Fruit fly (Drosophila melanogaster) whole organism, embryonic: Measurements from ENCODE around the gene CG42232.

ENCODE experiments used
- BEAF-32 ChIP-seq: fragments of 200-800 bp; sonication (Bioruptor generic); optimal IDR thresholded peaks from 3 replicates; lab custom pipeline; 2017; ENCODE audit warnings: missing biosample characterization, missing genetic modification characterization, mild to moderate bottlenecking, moderate library complexity, missing genetic modification reagents
- CG10147 ChIP-seq: fragments of 200-800 bp; sonication (Bioruptor generic); optimal IDR thresholded peaks from 2 replicates; lab custom pipeline; 2019; ENCODE audit warnings: missing biosample characterization, mild to moderate bottlenecking, missing genetic modification characterization, moderate library complexity
- CG10209 ChIP-seq: fragments of 200-800 bp; sonication (Bioruptor generic); optimal IDR thresholded peaks from 3 replicates; lab custom pipeline; 2017; ENCODE audit warnings: missing biosample characterization, mild to moderate bottlenecking, missing genetic modification characterization, missing genetic modification reagents
- CG10654 ChIP-seq: fragments of 200-800 bp; sonication (Bioruptor generic); optimal IDR thresholded peaks from 2 replicates; lab custom pipeline; 2016; ENCODE audit warnings: missing biosample characterization, missing genetic modification characterization
- CG10959 ChIP-seq: fragments of 200-800 bp; sonication (Bioruptor generic); IDR thresholded peaks from 2 replicates; pipeline ENCODE4 v1.3.6; 2022; ENCODE audit warnings: missing biosample characterization, missing genetic modification characterization
- CG11504 ChIP-seq: fragments of 200-800 bp; sonication (Bioruptor generic); optimal IDR thresholded peaks from 3 replicates; lab custom pipeline; 2019; ENCODE audit warnings: missing biosample characterization, mild to moderate bottlenecking, missing genetic modification characterization, moderate library complexity
- CG11723 ChIP-seq: fragments of 200-800 bp; sonication (Bioruptor generic); optimal IDR thresholded peaks from 2 replicates; lab custom pipeline; 2017; ENCODE audit warnings: missing biosample characterization, mild to moderate bottlenecking, missing genetic modification characterization
- CG12104 ChIP-seq: fragments of 200-800 bp; sonication (Bioruptor generic); optimal IDR thresholded peaks from 3 replicates; lab custom pipeline; 2016; ENCODE audit warnings: missing biosample characterization, missing genetic modification characterization
- CG14860 ChIP-seq: fragments of 200-800 bp; sonication (Bioruptor generic); IDR thresholded peaks from 3 replicates; pipeline ENCODE4 v1.3.6; 2022; ENCODE audit warnings: missing biosample characterization, missing genetic modification characterization; ENCODE audit not compliant: partially characterized antibody
- CG15011 ChIP-seq: fragments of 200-800 bp; sonication (Bioruptor generic); optimal IDR thresholded peaks from 3 replicates; lab custom pipeline; 2018; ENCODE audit warnings: missing biosample characterization, mild to moderate bottlenecking, missing genetic modification characterization
- CG16863 ChIP-seq: fragments of 200-800 bp; sonication (Bioruptor generic); optimal IDR thresholded peaks from 3 replicates; lab custom pipeline; 2016; ENCODE audit warnings: missing biosample characterization, missing genetic modification characterization
- CG18764 ChIP-seq: fragments of 200-800 bp; sonication (Bioruptor generic); optimal IDR thresholded peaks from 3 replicates; lab custom pipeline; 2016; ENCODE audit warnings: missing biosample characterization, missing genetic modification characterization
- CG2120 ChIP-seq: fragments of 200-800 bp; sonication (Bioruptor generic); optimal IDR thresholded peaks from 3 replicates; lab custom pipeline; 2016; ENCODE audit warnings: missing biosample characterization, missing genetic modification characterization
- CG2199 ChIP-seq: fragments of 200-800 bp; sonication (Bioruptor generic); IDR thresholded peaks from 3 replicates; pipeline ENCODE4 v1.3.6; 2022; ENCODE audit warnings: missing biosample characterization, missing genetic modification characterization
- CG34376 ChIP-seq: fragments of 200-800 bp; sonication (Bioruptor generic); optimal IDR thresholded peaks from 2 replicates; lab custom pipeline; 2018; ENCODE audit warnings: missing biosample characterization, mild to moderate bottlenecking, missing genetic modification characterization
- CG4820 ChIP-seq: fragments of 200-800 bp; sonication (Bioruptor generic); optimal IDR thresholded peaks from 3 replicates; lab custom pipeline; 2016; ENCODE audit warnings: missing biosample characterization, missing genetic modification characterization
- CG7839 ChIP-seq: fragments of 200-800 bp; sonication (Bioruptor generic); optimal IDR thresholded peaks from 3 replicates; lab custom pipeline; 2018; ENCODE audit warnings: missing biosample characterization, mild to moderate bottlenecking, missing genetic modification characterization, moderate library complexity
- CG8290 ChIP-seq, 3 experiments: fragments of 200-800 bp; sonication (Bioruptor generic); optimal IDR thresholded peaks; 2 replicates each; lab custom pipeline; 2016 to 2019; ENCODE audit warnings: missing biosample characterization in 3 of 3, missing genetic modification characterization in 3 of 3, mild to moderate bottlenecking in 2 of 3, moderate library complexity in 1 of 3
- CG9609 ChIP-seq: fragments of 200-800 bp; sonication (Bioruptor generic); optimal IDR thresholded peaks from 3 replicates; lab custom pipeline; 2016; ENCODE audit warnings: missing biosample characterization, missing genetic modification characterization
- CHES-1-like ChIP-seq: fragments of 200-800 bp; sonication (Bioruptor generic); optimal IDR thresholded peaks from 2 replicates; lab custom pipeline; 2016; ENCODE audit warnings: missing biosample characterization, missing genetic modification characterization
- CTCF ChIP-seq: fragments of 200-800 bp; sonication (Bioruptor generic); optimal IDR thresholded peaks from 2 replicates; lab custom pipeline; 2017; ENCODE audit warnings: missing biosample characterization, mild to moderate bottlenecking, missing genetic modification characterization, moderate library complexity
- CrebB ChIP-seq: fragments of 200-800 bp; sonication (Bioruptor generic); optimal IDR thresholded peaks from 3 replicates; lab custom pipeline; 2018; ENCODE audit warnings: missing biosample characterization, mild to moderate bottlenecking, missing genetic modification characterization
- Dref ChIP-seq: fragments of 200-800 bp; sonication (Bioruptor generic); IDR thresholded peaks from 2 replicates; pipeline ENCODE4 v1.3.6; 2022; ENCODE audit warnings: missing biosample characterization, missing genetic modification characterization
- Ets65A ChIP-seq: fragments of 200-800 bp; sonication (Bioruptor generic); peaks from one replicate; lab custom pipeline; 2016; ENCODE audit warnings: missing biosample characterization, missing genetic modification characterization
- Ets97D ChIP-seq: fragments of 200-800 bp; sonication (Bioruptor generic); optimal IDR thresholded peaks from 3 replicates; lab custom pipeline; 2016; ENCODE audit warnings: missing biosample characterization, missing genetic modification characterization
- Hr39 ChIP-seq: fragments of >200 bp; optimal IDR thresholded peaks from 2 replicates; lab custom pipeline; 2017
- Lhr ChIP-seq: fragments of 200-800 bp; sonication (Bioruptor generic); optimal IDR thresholded peaks from 3 replicates; lab custom pipeline; 2017; ENCODE audit warnings: mild to moderate bottlenecking, missing biosample characterization, missing genetic modification reagents, missing genetic modification characterization
- PHDP ChIP-seq: fragments of 200-800 bp; sonication (Bioruptor generic); optimal IDR thresholded peaks from 3 replicates; lab custom pipeline; 2018; ENCODE audit warnings: missing biosample characterization, mild to moderate bottlenecking, missing genetic modification characterization, moderate library complexity
- Side ChIP-seq: fragments of 200-800 bp; sonication (Bioruptor generic); optimal IDR thresholded peaks from 2 replicates; lab custom pipeline; 2016; ENCODE audit warnings: missing biosample characterization, missing genetic modification characterization
- Sin3A ChIP-seq: fragments of >200 bp; optimal IDR thresholded peaks from 2 replicates; lab custom pipeline; 2018
- Ssrp ChIP-seq: fragments of 200-800 bp; sonication (Bioruptor generic); optimal IDR thresholded peaks from 2 replicates; lab custom pipeline; 2018; ENCODE audit warnings: missing biosample characterization, mild to moderate bottlenecking, missing genetic modification characterization, moderate library complexity
- Trl ChIP-seq, 3 experiments: fragments of >200 bp in 2 of 3; fragments of 200-800 bp in 1 of 3; sonication (Bioruptor generic) in 1 of 3; optimal IDR thresholded peaks; 2 replicates in 1 of 3; 3 replicates in 2 of 3; lab custom pipeline; 2016 to 2017; ENCODE audit warnings: missing biosample characterization in 1 of 3, missing genetic modification characterization in 1 of 3
- az2 ChIP-seq: fragments of 200-800 bp; sonication (Bioruptor generic); optimal IDR thresholded peaks from 3 replicates; lab custom pipeline; 2016; ENCODE audit warnings: missing biosample characterization, missing genetic modification characterization
- cas ChIP-seq: fragments of 200-800 bp; sonication (Bioruptor generic); IDR thresholded peaks from 2 replicates; pipeline ENCODE4 v1.3.6; 2022; ENCODE audit warnings: missing biosample characterization, missing genetic modification characterization
- dysf ChIP-seq: fragments of 200-800 bp; sonication (Bioruptor generic); IDR thresholded peaks from 3 replicates; pipeline ENCODE4 v1.3.6; 2022; ENCODE audit warnings: missing biosample characterization, missing genetic modification characterization
- eve ChIP-seq, 2 experiments: fragments of >200 bp; optimal IDR thresholded peaks; 2 replicates each; lab custom pipeline; 2017; ENCODE audit warnings: missing biosample characterization in 2 of 2, missing genetic modification characterization in 2 of 2
- ewg ChIP-seq: fragments of 200-800 bp; sonication (Bioruptor generic); optimal IDR thresholded peaks from 3 replicates; lab custom pipeline; 2017; ENCODE audit warnings: mild to moderate bottlenecking, missing biosample characterization, missing genetic modification reagents, missing genetic modification characterization
- gcm2 ChIP-seq: fragments of 200-800 bp; sonication (Bioruptor generic); optimal IDR thresholded peaks from 2 replicates; lab custom pipeline; 2016; ENCODE audit warnings: missing biosample characterization, missing genetic modification characterization
- insv ChIP-seq, 2 experiments: fragments of 200-800 bp; sonication (Bioruptor generic); optimal IDR thresholded peaks; 3 replicates each; lab custom pipeline; 2016 to 2018; ENCODE audit warnings: missing biosample characterization in 2 of 2, missing genetic modification characterization in 2 of 2
- kni ChIP-seq: fragments of 200-800 bp; sonication (Bioruptor generic); optimal IDR thresholded peaks from 3 replicates; lab custom pipeline; 2017; ENCODE audit warnings: mild to moderate bottlenecking, missing biosample characterization, missing genetic modification reagents, missing genetic modification characterization
- knrl ChIP-seq: fragments of 200-800 bp; sonication (Bioruptor generic); IDR thresholded peaks from 3 replicates; pipeline ENCODE4 v1.3.6; 2022; ENCODE audit warnings: missing biosample characterization, missing genetic modification characterization; ENCODE audit not compliant: partially characterized antibody
- nerfin-1 ChIP-seq: fragments of 200-800 bp; sonication (Bioruptor generic); optimal IDR thresholded peaks from 3 replicates; lab custom pipeline; 2019; ENCODE audit warnings: missing biosample characterization, mild to moderate bottlenecking, missing genetic modification characterization, moderate library complexity
- psq ChIP-seq: fragments of 200-800 bp; sonication (Bioruptor generic); optimal IDR thresholded peaks from 2 replicates; lab custom pipeline; 2017; ENCODE audit warnings: missing biosample characterization, missing genetic modification characterization
- repo ChIP-seq: fragments of 200-800 bp; sonication (Bioruptor generic); optimal IDR thresholded peaks from 2 replicates; lab custom pipeline; 2016; ENCODE audit warnings: missing biosample characterization, missing genetic modification characterization
- slou ChIP-seq: fragments of 200-800 bp; sonication (Bioruptor generic); optimal IDR thresholded peaks from 3 replicates; lab custom pipeline; 2016; ENCODE audit warnings: missing biosample characterization, missing genetic modification characterization
- stwl ChIP-seq: fragments of 200-800 bp; sonication (Bioruptor generic); optimal IDR thresholded peaks from 3 replicates; lab custom pipeline; 2018; ENCODE audit warnings: missing biosample characterization, mild to moderate bottlenecking, missing genetic modification characterization, moderate library complexity
- tna ChIP-seq: fragments of 200-800 bp; sonication (Bioruptor generic); IDR thresholded peaks from 2 replicates; pipeline ENCODE4 v1.3.6; 2022; ENCODE audit warnings: missing biosample characterization, missing genetic modification characterization; ENCODE audit not compliant: partially characterized antibody
- toy ChIP-seq: fragments of 200-800 bp; sonication (Bioruptor generic); IDR thresholded peaks from 2 replicates; pipeline ENCODE4 v1.3.6; 2022; ENCODE audit warnings: missing biosample characterization, missing genetic modification characterization
- tx ChIP-seq: fragments of 200-800 bp; sonication (Bioruptor generic); optimal IDR thresholded peaks from 2 replicates; lab custom pipeline; 2016; ENCODE audit warnings: missing biosample characterization, missing genetic modification characterization
- zfh2 ChIP-seq: fragments of 200-800 bp; sonication (Bioruptor generic); optimal IDR thresholded peaks from 2 replicates; lab custom pipeline; 2016; ENCODE audit warnings: missing biosample characterization, missing genetic modification characterization

Gene CG42232

dm6 chr3R:16469501-16470263 lies at the start of gene CG42232, which contains the start of gene CSN5:
Gene CG42232, minus strand, starts transcription at chr3R:16469663.
Gene CSN5, plus strand, starts transcription at chr3R:16470099.
- TF ChIP-seq BEAF-32 (GFP tag; lab: Kevin White, UChicago): peak; percentile 57
- TF ChIP-seq stwl (tag; lab: Kevin White, UChicago): peak; percentile 68
- peak; percentile 28 for TF ChIP-seq psq (GFP tag; lab: Kevin White, UChicago)
- TF ChIP-seq insv (GFP tag; optimal IDR thresholded peaks at IDR 0.05; lab: Kevin White, UChicago): peak in 1 of 2 experiments; percentile 4
- TF ChIP-seq nerfin-1 (tag; lab: Kevin White, UChicago): peak; percentile 99
- TF ChIP-seq tx (GFP tag; lab: Kevin White, UChicago): peak; percentile 6
- TF ChIP-seq CG10654 (GFP tag; lab: Kevin White, UChicago): peak; percentile 67
- TF ChIP-seq zfh2 (GFP tag; lab: Kevin White, UChicago): peak; percentile 44
- peak; percentile 91 for TF ChIP-seq Ets65A (GFP tag; lab: Kevin White, UChicago)
- TF ChIP-seq Side (GFP tag; lab: Kevin White, UChicago): peak; percentile 42
- TF ChIP-seq Sin3A (lab: Kevin White, UChicago): peak; percentile 18
- TF ChIP-seq slou (GFP tag; lab: Kevin White, UChicago): peak; percentile 21
- TF ChIP-seq Ets97D (GFP tag; lab: Kevin White, UChicago): peak; percentile 32
- no peak for TF ChIP-seq CG10209 (GFP tag; lab: Kevin White, UChicago)
- no peak for TF ChIP-seq toy (GFP tag; lab: Robert Waterston, UW)
- peak; percentile 16 for TF ChIP-seq repo
- no peak for TF ChIP-seq CG10959 (GFP tag; lab: Robert Waterston, UW)
- TF ChIP-seq eve (GFP tag; optimal IDR thresholded peaks at IDR 0.05; lab: Kevin White, UChicago): no peak
- TF ChIP-seq CG8290 (GFP tag; optimal IDR thresholded peaks at IDR 0.05; lab: Kevin White, UChicago): no peak
- TF ChIP-seq CG8290 (tag; optimal IDR thresholded peaks at IDR 0.05; lab: Kevin White, UChicago): no peak
- no peak for TF ChIP-seq gcm2
- no peak for TF ChIP-seq CG34376 (GFP tag; lab: Kevin White, UChicago)
- TF ChIP-seq Dref (GFP tag; lab: Robert Waterston, UW): peak; percentile 60
- peak; percentile 54 for TF ChIP-seq CG4820
- TF ChIP-seq CrebB (tag; lab: Kevin White, UChicago): no peak
- peak; percentile 64 for TF ChIP-seq Ssrp (tag; lab: Kevin White, UChicago)
- no peak for TF ChIP-seq Lhr
- peak; percentile 63 for TF ChIP-seq CG12104 (GFP tag; lab: Kevin White, UChicago)
- TF ChIP-seq CG11504 (tag; lab: Kevin White, UChicago): no peak
- no peak for TF ChIP-seq CG10147 (GFP tag; lab: Kevin White, UChicago)
- no peak for TF ChIP-seq CG15011
- no peak for TF ChIP-seq CG2120 (GFP tag; lab: Kevin White, UChicago)
- peak; percentile 0 for TF ChIP-seq CG9609
- peak; percentile 15 for TF ChIP-seq ewg
- no peak for TF ChIP-seq knrl (GFP tag; lab: Robert Waterston, UW)
- TF ChIP-seq CG18764 (GFP tag; lab: Kevin White, UChicago): peak; percentile 40
- no peak for TF ChIP-seq CG2199 (GFP tag; lab: Robert Waterston, UW)
- TF ChIP-seq CG7839 (tag; lab: Kevin White, UChicago): no peak
- no peak for TF ChIP-seq Hr39
- TF ChIP-seq PHDP (tag; lab: Kevin White, UChicago): no peak
- peak; percentile 26 for TF ChIP-seq CHES-1-like (GFP tag; lab: Kevin White, UChicago)
- TF ChIP-seq cas: peak; percentile 31; the same call in 1 of the 2 replicates
- no peak for TF ChIP-seq tna (GFP tag; lab: Robert Waterston, UW)
- TF ChIP-seq kni: no peak
- no peak for TF ChIP-seq CTCF (GFP tag; lab: Kevin White, UChicago)
- peak; percentile 67 for TF ChIP-seq az2 (GFP tag; lab: Kevin White, UChicago)
- peak; percentile 30; the same call in 1 of the 3 replicates for TF ChIP-seq CG14860 (GFP tag; lab: Robert Waterston, UW)
- TF ChIP-seq CG16863: peak; percentile 39
- 0 out of 3 replicates have a peak, but pooled peaks have one; percentile 19 for TF ChIP-seq dysf
- no peak for TF ChIP-seq Trl (optimal IDR thresholded peaks at IDR 0.05; lab: Kevin White, UChicago)
- TF ChIP-seq Trl (GFP tag; optimal IDR thresholded peaks at IDR 0.05; lab: Kevin White, UChicago): peak; percentile 40
- no peak for TF ChIP-seq CG11723 (GFP tag; lab: Kevin White, UChicago)
